Fruit fly (Drosophila melanogaster): ENCODE data around the gene CG15258.

Gene CG15258

dm6 chr2L:15337248-15337848 lies 24.1 kb downstream of the CG15258 start (continued):
- TF ChIP-seq CG13424 (tag; optimal IDR thresholded peaks at IDR 0.05) (no peak), NfI (GFP tag; optimal IDR thresholded peaks at IDR 0.05) (no peak), ac (GFP tag; optimal IDR thresholded peaks at IDR 0.05) (no peak), disco-r (GFP tag; optimal IDR thresholded peaks at IDR 0.05) (no peak), sisA (GFP tag; IDR thresholded peaks at IDR 0.05) (0 out of 2 replicates have a peak, but pooled peaks have one; percentile 37), her (GFP tag; optimal IDR thresholded peaks at IDR 0.05) (no peak), CG3847 (GFP tag; IDR thresholded peaks at IDR 0.05) (no peak), CG14710 (tag; optimal IDR thresholded peaks at IDR 0.05) (peak; percentile 27), org-1 (GFP tag; optimal IDR thresholded peaks at IDR 0.05) (no peak), vvl (GFP tag; IDR thresholded peaks at IDR 0.05) (0 out of 2 replicates have a peak, but pooled peaks have one; percentile 43), CG12299 (tag; optimal IDR thresholded peaks at IDR 0.05) (no peak), abd-A (tag; optimal IDR thresholded peaks at IDR 0.05) (no peak), CG9215 (GFP tag; IDR thresholded peaks at IDR 0.05) (no peak), seq (GFP tag; IDR thresholded peaks at IDR 0.05) (no peak), mam (GFP tag; optimal IDR thresholded peaks at IDR 0.05) (peak; percentile 2), CG5953 (GFP tag; IDR thresholded peaks at IDR 0.05) (no peak), Vsx1 (GFP tag; optimal IDR thresholded peaks at IDR 0.05) (no peak), CG33557 (GFP tag; optimal IDR thresholded peaks at IDR 0.05) (no peak), CG7839 (tag; optimal IDR thresholded peaks at IDR 0.05) (peak; percentile 41), CG9797 (GFP tag; optimal IDR thresholded peaks at IDR 0.05) (no peak), dmrt99B (tag; optimal IDR thresholded peaks at IDR 0.05) (peak; percentile 9), tin (GFP tag; optimal IDR thresholded peaks at IDR 0.05) (peak; percentile 16)

dm6 chr2L:15333602-15334080 lies 27.8 kb downstream of the CG15258 start, which contains the start of gene esg:
esg (plus strand) TSS chr2L:15333866.
- TF ChIP-seq CG17361 (GFP tag; IDR thresholded peaks at IDR 0.05) (no peak), danr (GFP tag; IDR thresholded peaks at IDR 0.05) (no peak), Sin3A (optimal IDR thresholded peaks at IDR 0.05) (no peak), ab (GFP tag; optimal IDR thresholded peaks at IDR 0.05) (no peak), Trl (optimal IDR thresholded peaks at IDR 0.05) (peak; percentile 81 to 93), Trl (GFP tag; optimal IDR thresholded peaks at IDR 0.05) (peak; percentile 34), CG14014 (GFP tag; IDR thresholded peaks at IDR 0.05) (no peak), cad (GFP tag; optimal IDR thresholded peaks at IDR 0.05) (peak; percentile 44), nom (GFP tag; optimal IDR thresholded peaks at IDR 0.05) (no peak), CG11504 (tag; optimal IDR thresholded peaks at IDR 0.05) (no peak), ham (GFP tag; IDR thresholded peaks at IDR 0.05) (no peak), pros (GFP tag; optimal IDR thresholded peaks at IDR 0.05) (peak; percentile 28), gce (GFP tag; IDR thresholded peaks at IDR 0.05) (peak; percentile 38; the same call in 1 of the 3 replicates), CG34224 (GFP tag; IDR thresholded peaks at IDR 0.05; ENCODE audit: partially characterized antibody) (peak; percentile 63; the same call in 2 of the 3 replicates), CG30020 (tag; optimal IDR thresholded peaks at IDR 0.05) (no peak), CG16779 (GFP tag; IDR thresholded peaks at IDR 0.05) (no peak), CG9437 (GFP tag; optimal IDR thresholded peaks at IDR 0.05) (no peak), CG10543 (GFP tag; optimal IDR thresholded peaks at IDR 0.05) (peak; percentile 13), CG17359 (tag; optimal IDR thresholded peaks at IDR 0.05) (no peak), CG10431 (GFP tag; optimal IDR thresholded peaks at IDR 0.05) (no peak), CG15073 (GFP tag; optimal IDR thresholded peaks at IDR 0.05) (no peak), bcd (GFP tag; optimal IDR thresholded peaks at IDR 0.05) (no peak), CG15696 (tag; optimal IDR thresholded peaks at IDR 0.05) (no peak), sima (GFP tag; optimal IDR thresholded peaks at IDR 0.05) (no peak), slbo (GFP tag; IDR thresholded peaks at IDR 0.05) (no peak), CG11093 (GFP tag; IDR thresholded peaks at IDR 0.05) (no peak), dan (GFP tag; IDR thresholded peaks at IDR 0.05) (no peak), jigr1 (GFP tag; IDR thresholded peaks at IDR 0.05) (no peak), sd (tag; optimal IDR thresholded peaks at IDR 0.05) (no peak), CG8765 (GFP tag; IDR thresholded peaks at IDR 0.05) (no peak)
